Worm (Caenorhabditis elegans) whole organism, L2 larva: ENCODE data around the gene ekl-5.

Experiments used
- C34F6.9 ChIP-seq: fragments of 150-350 bp; optimal IDR thresholded peaks from 2 replicates; lab custom pipeline; 2014; ENCODE audit warnings: missing biosample characterization, missing genetic modification characterization
- F13H6.1 ChIP-seq: sonication (generic microtip); optimal IDR thresholded peaks from 2 replicates; lab custom pipeline; 2016; ENCODE audit warnings: missing genetic modification characterization, missing compliant biosample characterization
- R02D3.7 ChIP-seq: fragments of 150-350 bp; optimal IDR thresholded peaks from 2 replicates; lab custom pipeline; 2014; ENCODE audit warnings: missing biosample characterization, missing genetic modification characterization
- Y55F3AM.14 ChIP-seq: fragments of 200-800 bp; sonication (Bioruptor generic); optimal IDR thresholded peaks from 2 replicates; lab custom pipeline; 2018; ENCODE audit warnings: mild to moderate bottlenecking, missing genetic modification characterization, missing compliant biosample characterization
- alr-1 ChIP-seq: fragments of 150-350 bp; optimal IDR thresholded peaks from 2 replicates; lab custom pipeline; 2014; ENCODE audit warnings: missing biosample characterization, missing genetic modification characterization
- aly-2 ChIP-seq: fragments of 150-350 bp; optimal IDR thresholded peaks from 2 replicates; lab custom pipeline; 2014; ENCODE audit warnings: missing biosample characterization, missing genetic modification characterization
- ceh-82 ChIP-seq: fragments of 150-350 bp; optimal IDR thresholded peaks from 2 replicates; lab custom pipeline; 2014; ENCODE audit warnings: missing biosample characterization, missing genetic modification characterization
- crh-2 ChIP-seq: sonication (generic microtip); optimal IDR thresholded peaks from 2 replicates; lab custom pipeline; 2017; ENCODE audit warnings: missing biosample characterization, missing genetic modification characterization
- elt-1 ChIP-seq: fragments of 150-350 bp; optimal IDR thresholded peaks from 2 replicates; lab custom pipeline; 2014; ENCODE audit warnings: missing biosample characterization, missing genetic modification characterization
- gmeb-1 ChIP-seq: fragments of 150-350 bp; optimal IDR thresholded peaks from 2 replicates; lab custom pipeline; 2014; ENCODE audit warnings: missing biosample characterization, missing genetic modification characterization
- lin-11 ChIP-seq: fragments of 150-350 bp; sonication (generic microtip); optimal IDR thresholded peaks from 2 replicates; lab custom pipeline; 2014; ENCODE audit warnings: missing biosample characterization, missing genetic modification characterization, inconsistent platforms, mixed read lengths
- lsy-2 ChIP-seq, 2 experiments: fragments of 150-350 bp in 1 of 2; sonication (generic microtip) in 1 of 2; optimal IDR thresholded peaks; 2 replicates each; lab custom pipeline; 2014 to 2017; ENCODE audit warnings: missing biosample characterization in 2 of 2, missing genetic modification characterization in 2 of 2
- mab-5 ChIP-seq: fragments of 150-350 bp; optimal IDR thresholded peaks from 2 replicates; lab custom pipeline; 2014; ENCODE audit warnings: missing biosample characterization, missing genetic modification characterization
- mbf-1 ChIP-seq: sonication (generic microtip); optimal IDR thresholded peaks from 2 replicates; lab custom pipeline; 2017; ENCODE audit warnings: missing biosample characterization, missing genetic modification characterization
- mdl-1 ChIP-seq, 2 experiments: fragments of 150-350 bp in 1 of 2; sonication (generic microtip) in 1 of 2; optimal IDR thresholded peaks; 2 replicates each; lab custom pipeline; 2017; ENCODE audit warnings: missing biosample characterization in 2 of 2, missing genetic modification characterization in 2 of 2
- nhr-10 ChIP-seq: sonication (generic microtip); optimal IDR thresholded peaks from 2 replicates; lab custom pipeline; 2017; ENCODE audit warnings: missing biosample characterization, missing genetic modification characterization
- nhr-11 ChIP-seq: fragments of 150-350 bp; optimal IDR thresholded peaks from 2 replicates; lab custom pipeline; 2014; ENCODE audit warnings: missing biosample characterization, missing genetic modification characterization
- nhr-12 ChIP-seq: fragments of 150-350 bp; optimal IDR thresholded peaks from 2 replicates; lab custom pipeline; 2014; ENCODE audit warnings: missing biosample characterization, missing genetic modification characterization
- nhr-129 ChIP-seq: fragments of 150-350 bp; optimal IDR thresholded peaks from 2 replicates; lab custom pipeline; 2014; ENCODE audit warnings: missing biosample characterization, missing genetic modification characterization
- nhr-23 ChIP-seq: fragments of 150-350 bp; optimal IDR thresholded peaks from 2 replicates; lab custom pipeline; 2014; ENCODE audit warnings: missing biosample characterization, missing genetic modification reagents, missing genetic modification characterization
- peb-1 ChIP-seq: fragments of 150-350 bp; optimal IDR thresholded peaks from 2 replicates; lab custom pipeline; 2014; ENCODE audit warnings: missing biosample characterization, missing genetic modification characterization
- skn-1 ChIP-seq: sonication (generic microtip); optimal IDR thresholded peaks from 2 replicates; lab custom pipeline; 2017; ENCODE audit warnings: missing biosample characterization, missing genetic modification characterization
- sma-3 ChIP-seq: sonication (generic microtip); optimal IDR thresholded peaks from 2 replicates; lab custom pipeline; 2016; ENCODE audit warnings: missing genetic modification reagents, missing genetic modification characterization, missing compliant biosample characterization
- sma-9 ChIP-seq, 2 experiments: fragments of 150-350 bp in 1 of 2; sonication (generic microtip) in 1 of 2; optimal IDR thresholded peaks; 2 replicates each; lab custom pipeline; 2014 to 2016; ENCODE audit warnings: missing genetic modification characterization in 2 of 2, mild to moderate bottlenecking in 1 of 2, missing biosample characterization in 1 of 2, missing compliant biosample characterization in 1 of 2, missing genetic modification reagents in 1 of 2, moderate library complexity in 1 of 2
- unc-39 ChIP-seq: fragments of 150-350 bp; optimal IDR thresholded peaks from 2 replicates; lab custom pipeline; 2014; ENCODE audit warnings: missing biosample characterization, missing genetic modification characterization
- unc-62 ChIP-seq: fragments of 150-350 bp; optimal IDR thresholded peaks from 2 replicates; lab custom pipeline; 2014; ENCODE audit warnings: missing biosample characterization, missing genetic modification reagents, missing genetic modification characterization
- zag-1 ChIP-seq: fragments of 150-350 bp; optimal IDR thresholded peaks from 2 replicates; lab custom pipeline; 2014; ENCODE audit warnings: missing biosample characterization, missing genetic modification characterization
- ztf-1 ChIP-seq: fragments of 200-800 bp; sonication (Bioruptor generic); conservative IDR thresholded peaks from 2 replicates; pipeline ENCODE4 v1.3.6; 2022; ENCODE audit warnings: missing genetic modification characterization, missing compliant biosample characterization
- ztf-11 ChIP-seq: sonication (generic microtip); optimal IDR thresholded peaks from 2 replicates; lab custom pipeline; 2017; ENCODE audit warnings: missing biosample characterization, missing genetic modification characterization
- ztf-4 ChIP-seq: fragments of 150-350 bp; optimal IDR thresholded peaks from 2 replicates; lab custom pipeline; 2014; ENCODE audit warnings: missing biosample characterization, missing genetic modification characterization

ekl-5 gene

ce11 chrX:13909850-13910249 is 7.1 kb downstream of the ekl-5 start, which contains the start of gene Y26E6A.3:
TSS of gene Y26E6A.3 (minus strand) at chrX:13909950.
- TF ChIP-seq skn-1 (tag; lab: Kevin White, UChicago): no peak
- TF ChIP-seq sma-3 (GFP tag; lab: Kevin White, UChicago): no peak
- no peak for TF ChIP-seq nhr-11 (tag; lab: Kevin White, UChicago)
- no peak for TF ChIP-seq ceh-82 (tag; lab: Kevin White, UChicago)
- no peak for TF ChIP-seq ztf-4 (tag; lab: Kevin White, UChicago)
- TF ChIP-seq F13H6.1 (tag; lab: Kevin White, UChicago): no peak
- no peak for TF ChIP-seq nhr-129 (tag; lab: Kevin White, UChicago)
- TF ChIP-seq aly-2 (tag; lab: Kevin White, UChicago): no peak

ce11 chrX:13903769-13904168 is 13.2 kb downstream of the ekl-5 start:
- TF ChIP-seq nhr-10 (tag; lab: Kevin White, UChicago) (no peak), sma-3 (GFP tag; lab: Kevin White, UChicago) (no peak), C34F6.9 (tag; lab: Kevin White, UChicago) (no peak), R02D3.7 (no peak), Y55F3AM.14 (GFP tag; lab: Kevin White, UChicago) (no peak), zag-1 (tag; lab: Kevin White, UChicago) (no peak), gmeb-1 (tag; lab: Kevin White, UChicago) (no peak), mbf-1 (tag; lab: Kevin White, UChicago) (no peak), F13H6.1 (tag; lab: Kevin White, UChicago) (no peak), lsy-2 (tag; optimal IDR thresholded peaks at IDR 0.05; lab: Kevin White, UChicago) (no peak), aly-2 (tag; lab: Kevin White, UChicago) (no peak), elt-1 (tag; lab: Kevin White, UChicago) (no peak), sma-9 (GFP tag; optimal IDR thresholded peaks at IDR 0.05; lab: Kevin White, UChicago) (no peak), sma-9 (tag; optimal IDR thresholded peaks at IDR 0.05; lab: Kevin White, UChicago) (no peak), unc-62 (GFP tag; lab: Kevin White, UChicago) (no peak)

ce11 chrX:13903328-13903727 is 13.6 kb downstream of the ekl-5 start, which contains the start of gene sra-39:
TSS of gene sra-39 (minus strand) at chrX:13903428.
- TF ChIP-seq unc-39 (no peak), nhr-12 (tag; lab: Kevin White, UChicago) (no peak)

- TF ChIP-seq F13H6.1 (tag; lab: Kevin White, UChicago) (no peak), nhr-23 (tag; lab: Kevin White, UChicago) (no peak), sma-9 (GFP tag; optimal IDR thresholded peaks at IDR 0.05; lab: Kevin White, UChicago) (no peak), sma-9 (tag; optimal IDR thresholded peaks at IDR 0.05; lab: Kevin White, UChicago) (no peak), alr-1 (tag; lab: Kevin White, UChicago) (no peak), ztf-1 (GFP tag; lab: Robert Waterston, UW) (no peak), nhr-10 (tag; lab: Kevin White, UChicago) (no peak), elt-1 (tag; lab: Kevin White, UChicago) (no peak), crh-2 (tag; lab: Kevin White, UChicago) (no peak), lin-11 (tag; lab: Kevin White, UChicago) (no peak), mab-5 (tag; lab: Kevin White, UChicago) (no peak), aly-2 (tag; lab: Kevin White, UChicago) (no peak), mdl-1 (tag; optimal IDR thresholded peaks at IDR 0.05; lab: Kevin White, UChicago) (no peak), unc-62 (GFP tag; lab: Kevin White, UChicago) (no peak), ceh-82 (tag; lab: Kevin White, UChicago) (no peak)
These were observed 16.9 kb downstream of the ekl-5 start, which contains the start of gene sra-38 for ce11 chrX:13900047-13900446. TSS of gene sra-38 (minus strand) at chrX:13900147.

- TF ChIP-seq gmeb-1 (tag; lab: Kevin White, UChicago): no peak
- TF ChIP-seq mbf-1 (tag; lab: Kevin White, UChicago): no peak
- no peak for TF ChIP-seq ztf-1 (GFP tag; lab: Robert Waterston, UW)
- TF ChIP-seq ztf-11 (tag; lab: Kevin White, UChicago): no peak
- no peak for TF ChIP-seq nhr-12 (tag; lab: Kevin White, UChicago)
- no peak for TF ChIP-seq sma-3 (GFP tag; lab: Kevin White, UChicago)
- TF ChIP-seq peb-1 (tag; lab: Kevin White, UChicago): no peak
- TF ChIP-seq, all 48 proteins: peak for 0
These were observed 23.7 kb downstream of the ekl-5 start, which contains the start of gene sra-37 for ce11 chrX:13893256-13893655. TSS of gene sra-37 (minus strand) at chrX:13893356.
